Worm (Caenorhabditis elegans): ENCODE results near the gene ZK822.9.

DNA sequence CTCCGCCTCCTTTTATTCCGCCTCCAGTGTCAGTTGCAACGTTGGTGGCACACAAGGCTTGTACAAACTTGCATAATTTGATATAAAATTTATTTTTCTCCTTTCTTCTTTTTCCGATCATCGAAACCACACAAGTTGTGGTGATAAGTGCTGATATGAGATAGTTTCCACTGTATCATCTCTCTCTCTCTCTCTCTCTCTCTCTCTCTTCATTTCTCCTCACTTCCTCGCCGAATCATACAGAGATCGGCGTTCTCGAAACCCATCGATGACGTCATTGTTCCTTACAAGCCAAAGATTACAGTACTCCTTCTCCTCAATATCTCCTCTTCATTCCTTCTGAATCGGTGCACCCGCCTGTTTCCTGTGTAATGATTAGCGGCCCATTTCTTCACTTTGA, 16.4 kb upstream of the ZK822.9 start, which contains the start of gene nhr-43:
- TF ChIP-seq fkh-10 (GFP tag; optimal IDR thresholded peaks at IDR 0.05) (no peak), nfya-1 (tag; optimal IDR thresholded peaks at IDR 0.05; ENCODE audit: insufficient read depth) (peak; percentile 8), ztf-4 (tag; optimal IDR thresholded peaks at IDR 0.05) (no peak), snpc-4 (tag; optimal IDR thresholded peaks at IDR 0.05) (no peak), nhr-28 (tag; optimal IDR thresholded peaks at IDR 0.05) (no peak), pqm-1 (tag; optimal IDR thresholded peaks at IDR 0.05) (no peak), ZK546.5 (tag; optimal IDR thresholded peaks at IDR 0.05) (no peak), unc-62 (GFP tag; optimal IDR thresholded peaks at IDR 0.05) (no peak), nhr-237 (tag; optimal IDR thresholded peaks at IDR 0.05) (no peak), hmg-11 (tag; optimal IDR thresholded peaks at IDR 0.05) (no peak), aly-2 (tag; optimal IDR thresholded peaks at IDR 0.05) (no peak), ceh-28 (tag; optimal IDR thresholded peaks at IDR 0.05) (no peak), fos-1 (tag; optimal IDR thresholded peaks at IDR 0.05) (no peak), ceh-82 (tag; optimal IDR thresholded peaks at IDR 0.05) (no peak)

Measured in whole organism, L3 larva.